Worm (Caenorhabditis elegans): Measurements from ENCODE around the gene T08G5.1.

Gene T08G5.1

DNA sequence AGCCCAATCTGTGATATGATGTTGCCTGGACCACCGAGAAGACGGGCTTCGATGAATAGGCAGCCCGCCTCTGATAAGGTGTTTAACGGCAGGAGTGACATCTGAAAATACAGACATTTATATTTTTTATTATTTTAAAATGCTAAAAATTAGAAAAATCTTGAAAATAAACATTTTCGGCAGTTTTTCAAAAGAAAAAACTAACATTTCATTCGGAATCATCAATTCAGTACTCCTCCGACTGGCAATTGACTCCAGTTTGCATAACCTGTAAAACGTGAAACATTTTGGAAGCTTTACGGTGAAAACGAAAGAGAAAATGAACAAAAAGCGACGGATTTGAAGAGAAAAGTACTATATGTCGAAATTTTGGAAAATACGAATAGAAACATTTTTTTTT lies 12.8 kb upstream of the T08G5.1 start, which contains the start of gene ric-7:
Gene ric-7, minus strand, starts transcription at position 101 of the 400 bp plus-strand sequence.
- TF ChIP-seq ZK185.1 (tag; optimal IDR thresholded peaks at IDR 0.05; ENCODE audit: poor library complexity, severe bottlenecking), result no peak
- TF ChIP-seq Y95B8A.8 (GFP tag; IDR thresholded peaks at IDR 0.05), result no peak
- no peak for TF ChIP-seq lsy-27 (tag; optimal IDR thresholded peaks at IDR 0.05; ENCODE audit: borderline replicate concordance, insufficient read depth)
- no peak for TF ChIP-seq Y79H2A.3 (GFP tag; conservative IDR thresholded peaks at IDR 0.05)
- TF ChIP-seq ets-4 (GFP tag; optimal IDR thresholded peaks at IDR 0.05), result no peak
- TF ChIP-seq snpc-1.3 (tag; optimal IDR thresholded peaks at IDR 0.05; ENCODE audit: insufficient read depth), result no peak
- no peak for TF ChIP-seq hmg-1.2 (GFP tag; IDR thresholded peaks at IDR 0.05)
- no peak for TF ChIP-seq attf-3 (GFP tag; conservative IDR thresholded peaks at IDR 0.05)
- TF ChIP-seq lin-54 (GFP tag; optimal IDR thresholded peaks at IDR 0.05), result no peak
- TF ChIP-seq rec-8 (tag; optimal IDR thresholded peaks at IDR 0.05), result no peak
- no peak for TF ChIP-seq ztf-28 (GFP tag; IDR thresholded peaks at IDR 0.05)

DNA sequence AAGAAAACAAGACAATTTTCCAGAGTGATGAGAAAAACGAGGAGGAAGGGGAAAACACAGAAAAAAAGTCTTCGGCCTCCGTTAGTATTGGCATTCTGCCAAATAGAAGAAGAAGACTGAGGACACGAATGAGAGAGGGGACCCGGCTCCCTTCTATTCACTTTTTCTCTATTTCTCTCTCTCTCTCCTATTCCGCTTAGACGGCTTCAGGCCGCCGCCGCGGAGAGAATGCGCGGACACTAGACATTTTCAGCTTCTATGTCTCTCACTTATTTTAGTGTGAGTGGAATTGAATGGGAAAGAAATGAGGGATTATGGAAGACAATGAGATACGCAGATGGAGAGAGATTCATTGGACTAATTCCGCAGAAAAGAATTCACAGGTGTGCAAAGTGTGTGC lies 11.7 kb upstream of the T08G5.1 start:
- 0 out of 2 replicates have a peak, but pooled peaks have one; percentile 16 for TF ChIP-seq zfh-2 (GFP tag; conservative IDR thresholded peaks at IDR 0.05)
- TF ChIP-seq attf-6 (GFP tag; IDR thresholded peaks at IDR 0.05), result no peak
- TF ChIP-seq bed-2 (GFP tag; IDR thresholded peaks at IDR 0.05), result no peak
- TF ChIP-seq ztf-25 (GFP tag; IDR thresholded peaks at IDR 0.05), result no peak
- no peak for TF ChIP-seq atf-7 (tag; optimal IDR thresholded peaks at IDR 0.05)

DNA sequence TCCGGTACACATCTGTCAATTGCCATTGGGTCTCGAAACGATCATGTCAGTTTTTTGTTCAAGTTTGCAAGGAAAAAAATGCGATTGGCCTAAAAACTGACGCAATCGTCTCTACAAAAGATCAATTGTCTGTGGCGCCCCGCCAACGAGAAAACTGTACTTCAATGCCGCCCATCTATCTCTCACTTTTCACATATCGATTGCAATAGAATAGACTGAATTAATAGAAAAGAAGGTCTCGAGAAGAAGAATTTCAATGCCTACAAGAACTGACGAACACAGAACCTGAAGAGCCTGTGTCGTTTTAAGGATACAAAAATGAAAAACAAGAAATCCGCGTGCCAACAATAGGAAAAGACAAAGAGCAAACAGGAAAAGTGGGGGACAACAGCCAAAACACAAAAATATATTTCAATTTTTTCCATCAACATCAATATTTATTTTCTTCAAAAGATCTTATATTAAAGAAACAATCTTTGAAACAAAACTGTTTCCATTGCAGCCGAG lies 10.2 kb upstream of the T08G5.1 start:
- TF ChIP-seq B0336.3 (GFP tag; IDR thresholded peaks at IDR 0.05) (peak; percentile 48), let-607 (tag; optimal IDR thresholded peaks at IDR 0.05) (peak; percentile 65 to 79), sdz-38 (tag; optimal IDR thresholded peaks at IDR 0.05) (no peak), madf-6 (GFP tag; IDR thresholded peaks at IDR 0.05) (peak; percentile 63), K11D2.4 (GFP tag; IDR thresholded peaks at IDR 0.05) (no peak), ceh-79 (tag; optimal IDR thresholded peaks at IDR 0.05) (no peak), xnd-1 (tag; optimal IDR thresholded peaks at IDR 0.05) (no peak), C06A6.2 (GFP tag; conservative IDR thresholded peaks at IDR 0.05) (no peak), ceh-40 (GFP tag; IDR thresholded peaks at IDR 0.05) (no peak), F22D6.2 (tag; optimal IDR thresholded peaks at IDR 0.05) (no peak), T26A5.8 (tag; optimal IDR thresholded peaks at IDR 0.05) (peak; percentile 51), rpc-1 (optimal IDR thresholded peaks at IDR 0.05) (no peak), rpc-1 (tag; optimal IDR thresholded peaks at IDR 0.05) (no peak), nfya-1 (tag; optimal IDR thresholded peaks at IDR 0.05; ENCODE audit: borderline replicate concordance, insufficient read depth) (no peak), lir-1 (GFP tag; conservative IDR thresholded peaks at IDR 0.05) (no peak), attf-5 (GFP tag; optimal IDR thresholded peaks at IDR 0.05) (peak; percentile 61), B0261.1 (tag; optimal IDR thresholded peaks at IDR 0.05) (no peak), mcd-1 (GFP tag; IDR thresholded peaks at IDR 0.05) (peak; percentile 42; the same call in 1 of the 2 replicates), hlh-12 (tag; optimal IDR thresholded peaks at IDR 0.05) (no peak), athp-1 (tag; optimal IDR thresholded peaks at IDR 0.05) (peak; percentile 49), ekl-4 (GFP tag; IDR thresholded peaks at IDR 0.05) (peak; percentile 40; the same call in 1 of the 2 replicates), hmg-20 (GFP tag; IDR thresholded peaks at IDR 0.05) (0 out of 2 replicates have a peak, but pooled peaks have one; percentile 64), lin-40 (tag; optimal IDR thresholded peaks at IDR 0.05) (peak; percentile 36), dox-1 (GFP tag; IDR thresholded peaks at IDR 0.05) (peak; percentile 59; the same call in 1 of the 2 replicates), dpff-1 (tag; optimal IDR thresholded peaks at IDR 0.05) (no peak), snpc-3.4 (tag; optimal IDR thresholded peaks at IDR 0.05) (no peak), F57A8.1 (GFP tag; optimal IDR thresholded peaks at IDR 0.05) (no peak), Y53G8AR.9 (GFP tag; conservative IDR thresholded peaks at IDR 0.05) (peak; percentile 61), let-526 (GFP tag; IDR thresholded peaks at IDR 0.05) (no peak), ceh-91 (GFP tag; IDR thresholded peaks at IDR 0.05) (no peak)
